Worm (Caenorhabditis elegans) whole organism, late embryonic: ENCODE results near the gene srt-55.

ENCODE experiments used
- C08G9.2 ChIP-seq: sonication (generic microtip); optimal IDR thresholded peaks from 2 replicates; lab custom pipeline; 2016; ENCODE audit warnings: mild to moderate bottlenecking, missing genetic modification characterization, moderate library complexity, missing compliant biosample characterization
- F13H6.1 ChIP-seq: sonication (generic microtip); optimal IDR thresholded peaks from 2 replicates; lab custom pipeline; 2016; ENCODE audit warnings: missing genetic modification characterization, missing compliant biosample characterization
- K09A11.1 ChIP-seq: sonication (generic microtip); optimal IDR thresholded peaks from 2 replicates; lab custom pipeline; 2017; ENCODE audit warnings: antibody characterized with exemption, mild to moderate bottlenecking, missing genetic modification characterization, missing compliant biosample characterization; ENCODE audit not compliant: insufficient read depth
- T23F11.4 ChIP-seq: fragments of 200-800 bp; sonication (Bioruptor generic); optimal IDR thresholded peaks from 2 replicates; lab custom pipeline; 2018; ENCODE audit warnings: mild to moderate bottlenecking, missing genetic modification characterization, missing compliant biosample characterization
- Y22D7AL.16 ChIP-seq: sonication (generic microtip); optimal IDR thresholded peaks from 2 replicates; lab custom pipeline; 2016; ENCODE audit warnings: missing genetic modification characterization, missing compliant biosample characterization
- ama-1 ChIP-seq: fragments of 150-350 bp; optimal IDR thresholded peaks from 2 replicates; lab custom pipeline; 2014
- ceh-19 ChIP-seq: fragments of 200-800 bp; sonication (Bioruptor generic); optimal IDR thresholded peaks from 2 replicates; lab custom pipeline; 2018; ENCODE audit warnings: mild to moderate bottlenecking, missing genetic modification characterization, missing compliant biosample characterization
- ceh-22 ChIP-seq: sonication (generic microtip); optimal IDR thresholded peaks from 2 replicates; lab custom pipeline; 2017; ENCODE audit warnings: missing biosample characterization, missing genetic modification characterization
- ceh-24 ChIP-seq: sonication (generic microtip); optimal IDR thresholded peaks from 2 replicates; lab custom pipeline; 2016; ENCODE audit warnings: mild to moderate bottlenecking, missing genetic modification characterization, missing compliant biosample characterization
- ceh-34 ChIP-seq: sonication (generic microtip); optimal IDR thresholded peaks from 2 replicates; lab custom pipeline; 2016; ENCODE audit warnings: mild to moderate bottlenecking, missing genetic modification characterization, missing compliant biosample characterization
- ceh-48 ChIP-seq: sonication (generic microtip); optimal IDR thresholded peaks from 2 replicates; lab custom pipeline; 2016; ENCODE audit warnings: missing genetic modification characterization, inconsistent platforms, missing compliant biosample characterization
- ceh-6 ChIP-seq: fragments of 200-800 bp; sonication (Bioruptor generic); optimal IDR thresholded peaks from 2 replicates; lab custom pipeline; 2018; ENCODE audit warnings: mild to moderate bottlenecking, missing genetic modification characterization, missing compliant biosample characterization
- ceh-9 ChIP-seq: sonication (generic microtip); optimal IDR thresholded peaks from 2 replicates; lab custom pipeline; 2016; ENCODE audit warnings: mild to moderate bottlenecking, missing genetic modification characterization, inconsistent platforms, missing compliant biosample characterization
- dmd-4 ChIP-seq: sonication (generic microtip); optimal IDR thresholded peaks from 2 replicates; lab custom pipeline; 2016; ENCODE audit warnings: borderline replicate concordance, missing genetic modification characterization, missing compliant biosample characterization
- dve-1 ChIP-seq: sonication (generic microtip); optimal IDR thresholded peaks from 2 replicates; lab custom pipeline; 2017; ENCODE audit warnings: antibody characterized with exemption, mild to moderate bottlenecking, missing genetic modification characterization, missing compliant biosample characterization
- elt-2 ChIP-seq: sonication (generic microtip); optimal IDR thresholded peaks from 2 replicates; lab custom pipeline; 2016; ENCODE audit warnings: missing genetic modification reagents, missing genetic modification characterization, missing compliant biosample characterization
- elt-4 ChIP-seq: sonication (generic microtip); optimal IDR thresholded peaks from 2 replicates; lab custom pipeline; 2016; ENCODE audit warnings: missing genetic modification characterization, missing compliant biosample characterization
- eyg-1 ChIP-seq: sonication (generic microtip); optimal IDR thresholded peaks from 2 replicates; lab custom pipeline; 2016; ENCODE audit warnings: missing genotype, missing genetic modification characterization, missing compliant biosample characterization
- fax-1 ChIP-seq: sonication (generic microtip); optimal IDR thresholded peaks from 2 replicates; lab custom pipeline; 2016; ENCODE audit warnings: missing genotype, missing genetic modification characterization, missing compliant biosample characterization
- fkh-10 ChIP-seq: fragments of 150-350 bp; optimal IDR thresholded peaks from 2 replicates; lab custom pipeline; 2014; ENCODE audit warnings: missing biosample characterization, missing genetic modification reagents, missing genetic modification characterization
- gmeb-2 ChIP-seq: sonication (generic microtip); optimal IDR thresholded peaks from 2 replicates; lab custom pipeline; 2016; ENCODE audit warnings: missing genetic modification characterization, inconsistent platforms, missing compliant biosample characterization
- hlh-13 ChIP-seq: fragments of 200-800 bp; sonication (Bioruptor generic); optimal IDR thresholded peaks from 2 replicates; lab custom pipeline; 2018; ENCODE audit warnings: mild to moderate bottlenecking, missing genetic modification characterization, missing compliant biosample characterization
- hlh-15 ChIP-seq: sonication (generic microtip); optimal IDR thresholded peaks from 2 replicates; lab custom pipeline; 2016; ENCODE audit warnings: missing genetic modification characterization, missing compliant biosample characterization
- hlh-30 ChIP-seq: sonication (generic microtip); optimal IDR thresholded peaks from 2 replicates; lab custom pipeline; 2017; ENCODE audit warnings: antibody characterized with exemption, missing genetic modification characterization, missing compliant biosample characterization; ENCODE audit not compliant: insufficient read depth
- hlh-6 ChIP-seq: sonication (generic microtip); optimal IDR thresholded peaks from 2 replicates; lab custom pipeline; 2016; ENCODE audit warnings: missing genotype, missing genetic modification characterization, missing compliant biosample characterization
- hlh-8 ChIP-seq: sonication (generic microtip); optimal IDR thresholded peaks from 2 replicates; lab custom pipeline; 2016; ENCODE audit warnings: missing genotype, missing genetic modification characterization, missing compliant biosample characterization
- lin-11 ChIP-seq: fragments of 200-800 bp; sonication (Bioruptor generic); optimal IDR thresholded peaks from 2 replicates; lab custom pipeline; 2018; ENCODE audit warnings: mild to moderate bottlenecking, missing genetic modification characterization, missing compliant biosample characterization
- nfya-1 ChIP-seq: sonication (generic microtip); optimal IDR thresholded peaks from 2 replicates; lab custom pipeline; 2017; ENCODE audit warnings: missing genetic modification characterization, mild to moderate bottlenecking, missing compliant biosample characterization, antibody characterized with exemption, moderate library complexity
- nhr-232 ChIP-seq: sonication (generic microtip); optimal IDR thresholded peaks from 2 replicates; lab custom pipeline; 2016; ENCODE audit warnings: missing genetic modification characterization, missing compliant biosample characterization
- odd-2 ChIP-seq: sonication (generic microtip); optimal IDR thresholded peaks from 2 replicates; lab custom pipeline; 2017; ENCODE audit warnings: antibody characterized with exemption, mild to moderate bottlenecking, missing genetic modification characterization, missing compliant biosample characterization
- pag-3 ChIP-seq: sonication (generic microtip); optimal IDR thresholded peaks from 2 replicates; lab custom pipeline; 2016; ENCODE audit warnings: missing compliant biosample characterization, missing genetic modification characterization, borderline replicate concordance
- pat-9 ChIP-seq: fragments of 200-800 bp; sonication (Bioruptor generic); optimal IDR thresholded peaks from 2 replicates; lab custom pipeline; 2018; ENCODE audit warnings: mild to moderate bottlenecking, missing genetic modification characterization, moderate library complexity, missing compliant biosample characterization
- pax-1 ChIP-seq: fragments of 150-350 bp; optimal IDR thresholded peaks from 2 replicates; lab custom pipeline; 2014; ENCODE audit warnings: missing biosample characterization, missing genetic modification characterization
- pha-2 ChIP-seq: sonication (generic microtip); optimal IDR thresholded peaks from 2 replicates; lab custom pipeline; 2017; ENCODE audit warnings: mild to moderate bottlenecking, missing genetic modification characterization, missing compliant biosample characterization
- pha-4 ChIP-seq: fragments of 150-350 bp; optimal IDR thresholded peaks from 2 replicates; lab custom pipeline; 2018; ENCODE audit warnings: missing biosample characterization, missing genetic modification reagents, missing genetic modification characterization
- pqm-1 ChIP-seq: sonication (generic microtip); optimal IDR thresholded peaks from 2 replicates; lab custom pipeline; 2016; ENCODE audit warnings: missing genetic modification characterization, missing compliant biosample characterization
- pros-1 ChIP-seq: fragments of 150-350 bp; optimal IDR thresholded peaks from 2 replicates; lab custom pipeline; 2014; ENCODE audit warnings: missing biosample characterization, missing genetic modification reagents, missing genetic modification characterization
- ref-2 ChIP-seq: sonication (generic microtip); optimal IDR thresholded peaks from 2 replicates; lab custom pipeline; 2016; ENCODE audit warnings: missing genetic modification characterization, missing compliant biosample characterization
- rnt-1 ChIP-seq: sonication (generic microtip); optimal IDR thresholded peaks from 2 replicates; lab custom pipeline; 2016; ENCODE audit warnings: missing genetic modification characterization, missing compliant biosample characterization
- sdc-2 ChIP-seq: sonication (generic microtip); optimal IDR thresholded peaks from 2 replicates; lab custom pipeline; 2016; ENCODE audit warnings: missing genotype, missing genetic modification characterization, missing compliant biosample characterization
- sox-2 ChIP-seq: fragments of 200-800 bp; sonication (Bioruptor generic); IDR thresholded peaks from 2 replicates; pipeline ENCODE4 v1.3.6; 2022; ENCODE audit warnings: missing genetic modification reagents, missing genetic modification characterization, missing compliant biosample characterization
- tbx-2 ChIP-seq: sonication (generic microtip); optimal IDR thresholded peaks from 2 replicates; lab custom pipeline; 2016; ENCODE audit warnings: missing genetic modification characterization, missing compliant biosample characterization
- tbx-7 ChIP-seq: sonication (generic microtip); optimal IDR thresholded peaks from 2 replicates; lab custom pipeline; 2016; ENCODE audit warnings: missing genotype, missing genetic modification characterization, missing compliant biosample characterization
- unc-3 ChIP-seq, 2 experiments: fragments of 200-800 bp in 1 of 2; sonication (Bioruptor generic) in 1 of 2; sonication (generic microtip) in 1 of 2; conservative IDR thresholded peaks in 1 of 2; optimal IDR thresholded peaks in 1 of 2; 2 replicates each; pipeline versions ENCODE4 v1.3.6 to Lab custom; 2016 to 2022; ENCODE audit warnings: missing compliant biosample characterization in 2 of 2, missing genetic modification characterization in 2 of 2, missing genetic modification reagents in 1 of 2
- unc-42 ChIP-seq: sonication (generic microtip); optimal IDR thresholded peaks from 2 replicates; lab custom pipeline; 2016; ENCODE audit warnings: missing genotype, missing genetic modification characterization, missing compliant biosample characterization
- ztf-16 ChIP-seq: sonication (generic microtip); optimal IDR thresholded peaks from 2 replicates; lab custom pipeline; 2017; ENCODE audit warnings: missing genetic modification characterization, missing compliant biosample characterization

srt-55 gene

DNA sequence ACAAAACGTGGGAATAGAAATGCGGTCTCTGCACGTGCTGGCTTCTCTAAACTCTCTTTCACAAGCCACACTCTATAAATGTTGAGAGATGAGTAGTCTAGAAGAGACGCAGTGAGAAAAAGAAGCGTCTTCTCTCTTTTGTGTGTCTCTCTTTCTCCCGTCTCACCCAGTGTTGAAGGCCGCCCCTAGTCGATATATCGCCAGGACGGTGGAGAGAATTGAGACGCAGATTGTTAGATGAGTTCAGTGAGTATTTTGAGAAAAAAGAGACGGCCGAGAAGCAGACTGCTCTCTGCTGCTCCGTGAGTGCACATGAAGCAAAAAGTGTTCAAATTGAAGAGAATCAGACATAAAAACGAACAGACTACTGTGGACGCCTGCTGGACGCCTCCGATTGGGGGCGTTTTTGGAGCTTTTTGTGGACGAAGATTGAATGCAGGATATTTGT is 9.7 kb downstream of the srt-55 start (continued):
- peak; percentile 53 for TF ChIP-seq C08G9.2 (tag; lab: Kevin White, UChicago)
- no peak for TF ChIP-seq ceh-24
- peak; percentile 86 for TF ChIP-seq ceh-34 (tag; lab: Kevin White, UChicago)
- no peak for TF ChIP-seq hlh-6 (tag; lab: Kevin White, UChicago)
- no peak for TF ChIP-seq hlh-15 (tag; lab: Kevin White, UChicago)
- no peak for TF ChIP-seq nhr-232 (tag; lab: Kevin White, UChicago)
- no peak for TF ChIP-seq pag-3
- peak; percentile 98 for TF ChIP-seq nfya-1 (tag; lab: Kevin White, UChicago)
- TF ChIP-seq ceh-48 (tag; lab: Kevin White, UChicago), result peak; percentile 80
- peak; percentile 85 for TF ChIP-seq ref-2 (tag; lab: Kevin White, UChicago)
- TF ChIP-seq fkh-10 (GFP tag; lab: Kevin White, UChicago), result no peak
- TF ChIP-seq pros-1 (tag; lab: Kevin White, UChicago), result peak; percentile 67
- no peak for TF ChIP-seq Y22D7AL.16 (tag; lab: Kevin White, UChicago)
- TF ChIP-seq ceh-9 (tag; lab: Kevin White, UChicago), result no peak
- no peak for TF ChIP-seq unc-3 (GFP tag; conservative IDR thresholded peaks at IDR 0.05; lab: Robert Waterston, UW)
- no peak for TF ChIP-seq unc-3 (tag; optimal IDR thresholded peaks at IDR 0.05; lab: Kevin White, UChicago)

ce11 chrIII:10095377-10095776 is 10.9 kb downstream of the srt-55 start:
- TF ChIP-seq lin-11, result no peak
- TF ChIP-seq pat-9 (tag; lab: Kevin White, UChicago), result no peak
- TF ChIP-seq rnt-1, result no peak
- TF ChIP-seq unc-42 (tag; lab: Kevin White, UChicago), result no peak
- TF ChIP-seq dve-1 (tag; lab: Kevin White, UChicago), result no peak
- no peak for TF ChIP-seq hlh-13 (GFP tag; lab: Kevin White, UChicago)
- TF ChIP-seq ceh-9 (tag; lab: Kevin White, UChicago), result no peak
- TF ChIP-seq nhr-232 (tag; lab: Kevin White, UChicago), result no peak
- TF ChIP-seq dmd-4 (tag; lab: Kevin White, UChicago), result no peak
- TF ChIP-seq K09A11.1 (tag; lab: Kevin White, UChicago), result no peak
- TF ChIP-seq odd-2 (tag; lab: Kevin White, UChicago), result no peak
- TF ChIP-seq eyg-1 (tag; lab: Kevin White, UChicago), result no peak

DNA sequence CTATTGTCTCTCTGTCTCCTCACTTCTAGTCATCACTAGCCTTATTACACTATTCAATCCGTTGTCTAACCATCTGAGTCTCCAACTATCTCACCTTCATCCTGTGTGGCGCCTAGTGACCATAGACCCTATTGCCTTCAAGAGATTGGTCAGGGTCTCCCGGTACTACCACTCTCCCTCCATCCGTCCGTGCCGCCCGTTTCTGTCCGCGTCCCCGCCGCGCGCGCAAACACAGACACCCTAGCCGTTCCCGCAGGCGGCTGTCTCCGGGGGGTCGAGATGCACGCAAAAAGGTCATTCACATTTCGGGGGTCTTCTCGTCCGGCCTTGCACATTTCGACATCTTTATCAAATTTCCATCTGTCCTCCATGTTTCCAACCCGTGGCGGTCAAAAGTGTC is 11.8 kb downstream of the srt-55 start:
- TF ChIP-seq ceh-6 (GFP tag; lab: Kevin White, UChicago) (no peak), pha-4 (tag; lab: Kevin White, UChicago) (no peak), sox-2 (GFP tag; lab: Robert Waterston, UW) (no peak), pqm-1 (tag; lab: Kevin White, UChicago) (no peak), tbx-7 (tag; lab: Kevin White, UChicago) (no peak), hlh-8 (tag; lab: Kevin White, UChicago) (no peak), ztf-16 (tag; lab: Kevin White, UChicago) (no peak), fkh-10 (GFP tag; lab: Kevin White, UChicago) (no peak), hlh-30 (tag; lab: Kevin White, UChicago) (no peak), hlh-15 (tag; lab: Kevin White, UChicago) (no peak), elt-2 (tag; lab: Kevin White, UChicago) (no peak), T23F11.4 (GFP tag; lab: Kevin White, UChicago) (peak; percentile 53), pax-1 (tag; lab: Kevin White, UChicago) (no peak), fax-1 (tag; lab: Kevin White, UChicago) (no peak), ama-1 (lab: Kevin White, UChicago) (no peak), Y22D7AL.16 (tag; lab: Kevin White, UChicago) (no peak), elt-4 (tag; lab: Kevin White, UChicago) (no peak), sdc-2 (peak; percentile 40), ceh-9 (tag; lab: Kevin White, UChicago) (no peak), hlh-13 (GFP tag; lab: Kevin White, UChicago) (no peak), eyg-1 (tag; lab: Kevin White, UChicago) (peak; percentile 46), gmeb-2 (tag; lab: Kevin White, UChicago) (no peak), F13H6.1 (tag; lab: Kevin White, UChicago) (peak; percentile 57), ceh-48 (tag; lab: Kevin White, UChicago) (peak; percentile 15), pag-3 (no peak), rnt-1 (peak; percentile 58), unc-3 (GFP tag; conservative IDR thresholded peaks at IDR 0.05; lab: Robert Waterston, UW) (no peak), unc-3 (tag; optimal IDR thresholded peaks at IDR 0.05; lab: Kevin White, UChicago) (no peak), ceh-19 (no peak), ceh-22 (tag; lab: Kevin White, UChicago) (peak; percentile 41), tbx-2 (peak; percentile 60), unc-42 (tag; lab: Kevin White, UChicago) (no peak), pha-2 (tag; lab: Kevin White, UChicago) (peak; percentile 59)
